Worm (Caenorhabditis elegans) whole organism, young adult: ENCODE data around the gene srw-33.

Experiments used
- T26A5.8 ChIP-seq: sonication (generic microtip); optimal IDR thresholded peaks from 2 replicates; lab custom pipeline; 2016; ENCODE audit warnings: missing genetic modification characterization, missing compliant biosample characterization
- attf-3 ChIP-seq: fragments of 200-800 bp; sonication (Bioruptor generic); conservative IDR thresholded peaks from 2 replicates; pipeline ENCODE4 v1.3.6; 2022; ENCODE audit warnings: missing genetic modification reagents, missing genetic modification characterization, missing compliant biosample characterization
- attf-6 ChIP-seq: fragments of 200-800 bp; sonication (Bioruptor generic); IDR thresholded peaks from 2 replicates; pipeline ENCODE4 v1.3.6; 2022; ENCODE audit warnings: missing genetic modification reagents, missing genetic modification characterization, missing compliant biosample characterization
- ccch-3 ChIP-seq: fragments of 200-800 bp; sonication (Bioruptor generic); optimal IDR thresholded peaks from 2 replicates; lab custom pipeline; 2018; ENCODE audit warnings: mild to moderate bottlenecking, missing genetic modification characterization, missing compliant biosample characterization
- egl-44 ChIP-seq: fragments of 200-800 bp; sonication (Bioruptor generic); IDR thresholded peaks from 2 replicates; pipeline ENCODE4 v1.3.6; 2022; ENCODE audit warnings: missing genetic modification reagents, missing genetic modification characterization, missing compliant biosample characterization
- ekl-4 ChIP-seq: fragments of 200-800 bp; sonication (Bioruptor generic); IDR thresholded peaks from 2 replicates; pipeline ENCODE4 v1.3.6; 2022; ENCODE audit warnings: missing genetic modification reagents, missing genetic modification characterization, missing compliant biosample characterization
- him-1 ChIP-seq: sonication (generic microtip); optimal IDR thresholded peaks from 2 replicates; lab custom pipeline; 2016; ENCODE audit warnings: missing genotype, missing genetic modification reagents, missing genetic modification characterization, missing compliant biosample characterization
- madf-10 ChIP-seq: sonication (generic microtip); optimal IDR thresholded peaks from 2 replicates; lab custom pipeline; 2016; ENCODE audit warnings: mild to moderate bottlenecking, missing genetic modification characterization, missing compliant biosample characterization
- pbrm-1 ChIP-seq: fragments of 200-800 bp; sonication (Bioruptor generic); IDR thresholded peaks from 2 replicates; pipeline ENCODE4 v1.3.6; 2022; ENCODE audit warnings: missing genetic modification reagents, missing genetic modification characterization, missing compliant biosample characterization
- unc-62 ChIP-seq: fragments of 150-350 bp; optimal IDR thresholded peaks from 2 replicates; lab custom pipeline; 2014; ENCODE audit warnings: missing biosample characterization, missing genetic modification reagents, missing genetic modification characterization

- TF ChIP-seq egl-44 (GFP tag; lab: Robert Waterston, UW) (no peak), madf-10 (tag; lab: Kevin White, UChicago) (no peak), T26A5.8 (tag; lab: Kevin White, UChicago) (no peak), attf-6 (GFP tag; lab: Robert Waterston, UW) (no peak), attf-3 (GFP tag; lab: Robert Waterston, UW) (no peak), pbrm-1 (GFP tag; lab: Robert Waterston, UW) (no peak), him-1 (tag; lab: Kevin White, UChicago) (no peak), ekl-4 (GFP tag; lab: Robert Waterston, UW) (no peak), ccch-3 (GFP tag; lab: Kevin White, UChicago) (no peak), unc-62 (no peak)
Measured at ce11 chrV:15444188-15444587, 7.1 kb downstream of the srw-33 start, which contains the start of gene T26H5.11.
